Worm (Caenorhabditis elegans) whole organism, L4 larva: ENCODE results near the gene inx-18.

ENCODE experiments used
- Y48G9A.11 ChIP-seq: fragments of 200-800 bp; sonication (Bioruptor generic); IDR thresholded peaks from 2 replicates; pipeline ENCODE4 v1.3.6; 2022; ENCODE audit warnings: missing genetic modification reagents, missing genetic modification characterization, missing compliant biosample characterization
- ama-1 ChIP-seq: fragments of 150-350 bp; optimal IDR thresholded peaks from 2 replicates; lab custom pipeline; 2014; ENCODE audit warnings: inconsistent platforms, mixed read lengths
- cey-2 ChIP-seq: sonication (generic microtip); optimal IDR thresholded peaks from 3 replicates; lab custom pipeline; 2017; ENCODE audit warnings: missing genetic modification characterization, mild to moderate bottlenecking, missing compliant biosample characterization, antibody characterized with exemption, borderline replicate concordance; ENCODE audit not compliant: insufficient read depth
- daf-16 ChIP-seq, 3 experiments: sonication (generic microtip); optimal IDR thresholded peaks; 2 replicates each; lab custom pipeline; 2016 to 2017; ENCODE audit warnings: missing genetic modification characterization in 3 of 3, missing genetic modification reagents in 3 of 3, mild to moderate bottlenecking in 2 of 3, missing compliant biosample characterization in 2 of 3, missing biosample characterization in 1 of 3, moderate library complexity in 1 of 3
- fkh-10 ChIP-seq: fragments of 150-350 bp; optimal IDR thresholded peaks from 2 replicates; lab custom pipeline; 2014; ENCODE audit warnings: missing biosample characterization, missing genetic modification reagents, missing genetic modification characterization
- nhr-6 ChIP-seq: fragments of 150-350 bp; optimal IDR thresholded peaks from 2 replicates; lab custom pipeline; 2014; ENCODE audit warnings: missing biosample characterization, missing genetic modification characterization
- pha-4 ChIP-seq, 2 experiments: fragments of 150-350 bp in 1 of 2; fragments of 200-800 bp in 1 of 2; sonication (Bioruptor generic) in 1 of 2; IDR thresholded peaks in 1 of 2; optimal IDR thresholded peaks in 1 of 2; 2 replicates each; pipeline versions ENCODE4 v1.3.6 to Lab custom; 2014 to 2022; ENCODE audit warnings: missing genetic modification characterization in 2 of 2, missing genetic modification reagents in 2 of 2, missing biosample characterization in 1 of 2, missing compliant biosample characterization in 1 of 2
- skn-1 ChIP-seq: fragments of 150-350 bp; optimal IDR thresholded peaks from 2 replicates; lab custom pipeline; 2014; ENCODE audit warnings: missing biosample characterization, missing genetic modification characterization
- zag-1 ChIP-seq: fragments of 150-350 bp; optimal IDR thresholded peaks from 2 replicates; lab custom pipeline; 2014; ENCODE audit warnings: missing biosample characterization, missing genetic modification characterization

ce11 chrIV:657046-657445, 50.9 kb downstream of the inx-18 start:
- TF ChIP-seq nhr-6 (tag; lab: Kevin White, UChicago): no peak
- TF ChIP-seq Y48G9A.11 (GFP tag; lab: Robert Waterston, UW): no peak
- no peak for TF ChIP-seq fkh-10
- no peak for TF ChIP-seq ama-1
- no peak for TF ChIP-seq pha-4 (GFP tag; IDR thresholded peaks at IDR 0.05; lab: Robert Waterston, UW)
- TF ChIP-seq pha-4 (tag; optimal IDR thresholded peaks at IDR 0.05; lab: Kevin White, UChicago): no peak
- TF ChIP-seq zag-1 (tag; lab: Kevin White, UChicago): no peak
- no peak for TF ChIP-seq skn-1
- no peak for TF ChIP-seq daf-16 (GFP tag; optimal IDR thresholded peaks at IDR 0.05; lab: Kevin White, UChicago)
- TF ChIP-seq daf-16 (tag; optimal IDR thresholded peaks at IDR 0.05; lab: Kevin White, UChicago): no peak
- TF ChIP-seq cey-2 (tag; lab: Kevin White, UChicago): no peak
